Fruit fly (Drosophila melanogaster) whole organism, embryonic: ENCODE data around the gene CG10725.

Source experiments
- ATbp ChIP-seq: fragments of 200-800 bp; sonication (Bioruptor generic); optimal IDR thresholded peaks from 2 replicates; lab custom pipeline; 2017; ENCODE audit warnings: missing biosample characterization, mild to moderate bottlenecking, missing genetic modification characterization, missing genetic modification reagents
- Blimp-1 ChIP-seq: fragments of 200-800 bp; sonication (Bioruptor generic); optimal IDR thresholded peaks from 3 replicates; lab custom pipeline; 2018; ENCODE audit warnings: missing biosample characterization, missing genetic modification characterization, mild to moderate bottlenecking, moderate library complexity, missing genetic modification reagents
- CG11085 ChIP-seq: fragments of 200-800 bp; sonication (Bioruptor generic); IDR thresholded peaks from 2 replicates; pipeline ENCODE4 v1.3.6; 2022; ENCODE audit warnings: missing biosample characterization, missing genetic modification characterization
- CG13287 ChIP-seq: fragments of 200-800 bp; sonication (Bioruptor generic); IDR thresholded peaks from 2 replicates; pipeline ENCODE4 v1.3.6; 2022; ENCODE audit warnings: missing biosample characterization, missing genetic modification characterization; ENCODE audit not compliant: partially characterized antibody
- CG14710 ChIP-seq: fragments of 200-800 bp; sonication (Bioruptor generic); optimal IDR thresholded peaks from 3 replicates; lab custom pipeline; 2019; ENCODE audit warnings: missing biosample characterization, mild to moderate bottlenecking, missing genetic modification characterization, moderate library complexity
- CG15696 ChIP-seq: fragments of 200-800 bp; sonication (Bioruptor generic); optimal IDR thresholded peaks from 2 replicates; lab custom pipeline; 2019; ENCODE audit warnings: missing biosample characterization, mild to moderate bottlenecking, missing genetic modification characterization, moderate library complexity
- CG17361 ChIP-seq: fragments of 200-800 bp; sonication (Bioruptor generic); IDR thresholded peaks from 3 replicates; pipeline ENCODE4 v1.3.6; 2022; ENCODE audit warnings: missing biosample characterization, missing genetic modification characterization
- CG31388 ChIP-seq: fragments of 200-800 bp; sonication (Bioruptor generic); optimal IDR thresholded peaks from 2 replicates; lab custom pipeline; 2016; ENCODE audit warnings: missing biosample characterization, missing genetic modification characterization
- CG3163 ChIP-seq: fragments of 200-800 bp; sonication (Bioruptor generic); optimal IDR thresholded peaks from 3 replicates; lab custom pipeline; 2016; ENCODE audit warnings: missing biosample characterization, missing genetic modification characterization
- CG34224 ChIP-seq: fragments of 200-800 bp; sonication (Bioruptor generic); IDR thresholded peaks from 3 replicates; pipeline ENCODE4 v1.3.6; 2022; ENCODE audit warnings: missing biosample characterization, missing genetic modification characterization; ENCODE audit not compliant: partially characterized antibody
- CG4360 ChIP-seq: fragments of 200-800 bp; sonication (Bioruptor generic); IDR thresholded peaks from 2 replicates; pipeline ENCODE4 v1.3.6; 2022; ENCODE audit warnings: missing biosample characterization, missing genetic modification characterization
- CG4424 ChIP-seq: fragments of 200-800 bp; sonication (Bioruptor generic); optimal IDR thresholded peaks from 3 replicates; lab custom pipeline; 2016; ENCODE audit warnings: missing biosample characterization, missing genetic modification characterization
- CG5245 ChIP-seq: fragments of 200-800 bp; sonication (Bioruptor generic); optimal IDR thresholded peaks from 3 replicates; lab custom pipeline; 2016; ENCODE audit warnings: missing biosample characterization, missing genetic modification characterization
- CG6654 ChIP-seq: fragments of 200-800 bp; sonication (Bioruptor generic); optimal IDR thresholded peaks from 2 replicates; lab custom pipeline; 2017; ENCODE audit warnings: missing biosample characterization, mild to moderate bottlenecking, missing genetic modification characterization
- CG6683 ChIP-seq: fragments of 200-800 bp; sonication (Bioruptor generic); optimal IDR thresholded peaks from 2 replicates; lab custom pipeline; 2017; ENCODE audit warnings: missing biosample characterization, mild to moderate bottlenecking, missing genetic modification characterization, missing genetic modification reagents
- CG6765 ChIP-seq: fragments of 200-800 bp; sonication (Bioruptor generic); optimal IDR thresholded peaks from 3 replicates; lab custom pipeline; 2017; ENCODE audit warnings: missing biosample characterization, mild to moderate bottlenecking, missing genetic modification characterization
- CG7928 ChIP-seq: fragments of 200-800 bp; sonication (Bioruptor generic); optimal IDR thresholded peaks from 2 replicates; lab custom pipeline; 2017; ENCODE audit warnings: missing biosample characterization, mild to moderate bottlenecking, missing genetic modification characterization
- D19A ChIP-seq: fragments of 200-800 bp; optimal IDR thresholded peaks from 3 replicates; lab custom pipeline; 2019; ENCODE audit warnings: missing biosample characterization, mild to moderate bottlenecking, missing genetic modification characterization, moderate library complexity
- Dek ChIP-seq: fragments of 200-800 bp; sonication (Bioruptor generic); optimal IDR thresholded peaks from 3 replicates; lab custom pipeline; 2019; ENCODE audit warnings: missing biosample characterization, mild to moderate bottlenecking, missing genetic modification characterization, moderate library complexity
- H15 ChIP-seq: fragments of 200-800 bp; sonication (Bioruptor generic); IDR thresholded peaks from 3 replicates; pipeline ENCODE4 v1.3.6; 2022; ENCODE audit warnings: missing biosample characterization, missing genetic modification characterization
- HmgZ ChIP-seq: fragments of 200-800 bp; sonication (Bioruptor generic); optimal IDR thresholded peaks from 2 replicates; lab custom pipeline; 2018; ENCODE audit warnings: missing biosample characterization, mild to moderate bottlenecking, missing genetic modification characterization
- Hsf ChIP-seq: fragments of 200-800 bp; sonication (Bioruptor generic); optimal IDR thresholded peaks from 3 replicates; lab custom pipeline; 2016; ENCODE audit warnings: missing biosample characterization, missing genetic modification characterization
- Max ChIP-seq: fragments of 200-800 bp; sonication (Bioruptor generic); optimal IDR thresholded peaks from 2 replicates; lab custom pipeline; 2016; ENCODE audit warnings: missing biosample characterization, mild to moderate bottlenecking, missing genetic modification characterization
- Meics ChIP-seq: fragments of 200-800 bp; sonication (Bioruptor generic); optimal IDR thresholded peaks from 2 replicates; lab custom pipeline; 2017; ENCODE audit warnings: missing biosample characterization, mild to moderate bottlenecking, missing genetic modification characterization
- Rx ChIP-seq: fragments of 200-800 bp; sonication (Bioruptor generic); IDR thresholded peaks from 2 replicates; pipeline ENCODE4 v1.3.6; 2022; ENCODE audit warnings: missing biosample characterization, missing genetic modification characterization
- Taf1 ChIP-seq: fragments of 200-800 bp; sonication (Bioruptor generic); IDR thresholded peaks from 2 replicates; pipeline ENCODE4 v1.3.6; 2022; ENCODE audit warnings: missing biosample characterization, missing genetic modification characterization
- Usf ChIP-seq: fragments of 200-800 bp; sonication (Bioruptor generic); optimal IDR thresholded peaks from 2 replicates; lab custom pipeline; 2017; ENCODE audit warnings: missing genotype, missing biosample characterization, missing genetic modification characterization
- amos ChIP-seq: fragments of 200-800 bp; sonication (Bioruptor generic); IDR thresholded peaks from 2 replicates; pipeline ENCODE4 v1.3.6; 2022; ENCODE audit warnings: missing biosample characterization, missing genetic modification characterization; ENCODE audit not compliant: partially characterized antibody
- bcd ChIP-seq: fragments of 200-800 bp; sonication (Bioruptor generic); optimal IDR thresholded peaks from 2 replicates; lab custom pipeline; 2017; ENCODE audit warnings: missing biosample characterization, mild to moderate bottlenecking, missing genetic modification characterization
- cas ChIP-seq: fragments of 200-800 bp; sonication (Bioruptor generic); IDR thresholded peaks from 2 replicates; pipeline ENCODE4 v1.3.6; 2022; ENCODE audit warnings: missing biosample characterization, missing genetic modification characterization
- chif ChIP-seq, 2 experiments: fragments of 200-800 bp; sonication (Bioruptor generic); optimal IDR thresholded peaks; 3 replicates each; lab custom pipeline; 2016; ENCODE audit warnings: missing biosample characterization in 2 of 2, missing genetic modification characterization in 2 of 2
- chn ChIP-seq: fragments of 200-800 bp; sonication (Bioruptor generic); optimal IDR thresholded peaks from 2 replicates; lab custom pipeline; 2016; ENCODE audit warnings: missing biosample characterization, missing genetic modification characterization
- croc ChIP-seq: fragments of 200-800 bp; sonication (Bioruptor generic); conservative IDR thresholded peaks from 3 replicates; pipeline ENCODE4 v1.3.6; 2022; ENCODE audit warnings: missing biosample characterization, missing genetic modification characterization
- dimm ChIP-seq: fragments of 200-800 bp; sonication (Bioruptor generic); IDR thresholded peaks from 2 replicates; pipeline ENCODE4 v1.3.6; 2022; ENCODE audit warnings: missing biosample characterization, missing genetic modification characterization
- dysf ChIP-seq: fragments of 200-800 bp; sonication (Bioruptor generic); IDR thresholded peaks from 3 replicates; pipeline ENCODE4 v1.3.6; 2022; ENCODE audit warnings: missing biosample characterization, missing genetic modification characterization
- ftz-f1 ChIP-seq: fragments of 200-800 bp; sonication (Bioruptor generic); optimal IDR thresholded peaks from 2 replicates; lab custom pipeline; 2016; ENCODE audit warnings: missing biosample characterization, missing genetic modification characterization
- hkb ChIP-seq, 2 experiments: fragments of 200-800 bp in 1 of 2; fragments of >200 bp in 1 of 2; sonication (Bioruptor generic) in 1 of 2; IDR thresholded peaks in 1 of 2; optimal IDR thresholded peaks in 1 of 2; 2 replicates each; pipeline versions ENCODE4 v1.3.6 to Lab custom; 2017 to 2022; ENCODE audit warnings: missing biosample characterization in 1 of 2, missing genetic modification characterization in 1 of 2
- ken ChIP-seq: fragments of 200-800 bp; sonication (Bioruptor generic); IDR thresholded peaks from 3 replicates; pipeline ENCODE4 v1.3.6; 2022; ENCODE audit warnings: missing biosample characterization, missing genetic modification characterization
- lilli ChIP-seq: fragments of 200-800 bp; sonication (Bioruptor generic); optimal IDR thresholded peaks from 3 replicates; lab custom pipeline; 2016; ENCODE audit warnings: missing biosample characterization, missing genetic modification characterization
- lov ChIP-seq, 2 experiments: fragments of 200-800 bp in 1 of 2; fragments of >200 bp in 1 of 2; sonication (Bioruptor generic) in 1 of 2; IDR thresholded peaks in 1 of 2; optimal IDR thresholded peaks in 1 of 2; 2 replicates in 1 of 2; 3 replicates in 1 of 2; pipeline versions ENCODE4 v1.3.6 to Lab custom; 2017 to 2022; ENCODE audit warnings: missing biosample characterization in 1 of 2, missing genetic modification characterization in 1 of 2
- odd ChIP-seq: fragments of 200-800 bp; sonication (Bioruptor generic); optimal IDR thresholded peaks from 2 replicates; lab custom pipeline; 2017; ENCODE audit warnings: missing biosample characterization, mild to moderate bottlenecking, missing genetic modification characterization
- onecut ChIP-seq: fragments of 200-800 bp; sonication (Bioruptor generic); IDR thresholded peaks from 2 replicates; pipeline ENCODE4 v1.3.6; 2022; ENCODE audit warnings: missing biosample characterization, missing genetic modification characterization
- pros ChIP-seq: fragments of 200-800 bp; sonication (Bioruptor generic); optimal IDR thresholded peaks from 3 replicates; lab custom pipeline; 2019; ENCODE audit warnings: missing biosample characterization, mild to moderate bottlenecking, missing genetic modification characterization, moderate library complexity
- pzg ChIP-seq: fragments of 200-800 bp; sonication (Bioruptor generic); optimal IDR thresholded peaks from 3 replicates; lab custom pipeline; 2018; ENCODE audit warnings: missing biosample characterization, mild to moderate bottlenecking, missing genetic modification characterization, moderate library complexity
- salm ChIP-seq: fragments of 200-800 bp; sonication (Bioruptor generic); optimal IDR thresholded peaks from 2 replicates; lab custom pipeline; 2018; ENCODE audit warnings: missing biosample characterization, mild to moderate bottlenecking, missing genetic modification characterization
- sd ChIP-seq: fragments of 200-800 bp; sonication (Bioruptor generic); optimal IDR thresholded peaks from 3 replicates; lab custom pipeline; 2018; ENCODE audit warnings: missing biosample characterization, mild to moderate bottlenecking, missing genetic modification characterization, moderate library complexity
- vfl ChIP-seq: fragments of 200-800 bp; sonication (Bioruptor generic); optimal IDR thresholded peaks from 2 replicates; lab custom pipeline; 2016; ENCODE audit warnings: missing biosample characterization, missing genetic modification characterization

CG10725 gene

dm6 chr3L:13476566-13477452 is 39.1 kb downstream of the CG10725 start (continued):
- TF ChIP-seq CG11085 = peak; percentile 70
- TF ChIP-seq D19A (tag; lab: Kevin White, UChicago) = peak; percentile 88
- peak; percentile 75 for TF ChIP-seq ken
- TF ChIP-seq Max (GFP tag; lab: Kevin White, UChicago) = peak; percentile 90
- TF ChIP-seq H15 (GFP tag; lab: Robert Waterston, UW) = peak; percentile 78
- peak; percentile 65 for TF ChIP-seq CG6765 (GFP tag; lab: Kevin White, UChicago)
- peak; percentile 69 for TF ChIP-seq CG31388 (GFP tag; lab: Kevin White, UChicago)
- TF ChIP-seq lilli (GFP tag; lab: Kevin White, UChicago) = peak; percentile 88
- TF ChIP-seq cas (GFP tag; lab: Robert Waterston, UW) = no peak
- TF ChIP-seq Hsf (GFP tag; lab: Kevin White, UChicago) = peak; percentile 74
- TF ChIP-seq dimm (GFP tag; lab: Robert Waterston, UW) = peak; percentile 35; the same call in 1 of the 2 replicates
- TF ChIP-seq CG6654 = peak; percentile 83
- peak; percentile 90 for TF ChIP-seq Usf
- peak; percentile 99 for TF ChIP-seq sd (tag; lab: Kevin White, UChicago)
- peak; percentile 10 for TF ChIP-seq pros
- TF ChIP-seq dysf (GFP tag; lab: Robert Waterston, UW) = peak; percentile 94
- TF ChIP-seq Taf1 (GFP tag; lab: Robert Waterston, UW) = peak; percentile 64
- TF ChIP-seq CG7928 (GFP tag; lab: Kevin White, UChicago) = peak; percentile 62
- TF ChIP-seq ATbp (GFP tag; lab: Kevin White, UChicago) = peak; percentile 91
- TF ChIP-seq CG3163 (GFP tag; lab: Kevin White, UChicago) = no peak
- peak; percentile 85 for TF ChIP-seq odd (GFP tag; lab: Kevin White, UChicago)
- peak; percentile 56 to 66 for TF ChIP-seq chif (GFP tag; optimal IDR thresholded peaks at IDR 0.05; lab: Kevin White, UChicago)
- peak; percentile 82 for TF ChIP-seq HmgZ
- TF ChIP-seq Meics (GFP tag; lab: Kevin White, UChicago) = peak; percentile 92
- peak; percentile 69 for TF ChIP-seq chn (GFP tag; lab: Kevin White, UChicago)
- peak; percentile 78 for TF ChIP-seq CG5245 (GFP tag; lab: Kevin White, UChicago)
- peak; percentile 77 for TF ChIP-seq salm (tag; lab: Kevin White, UChicago)
- TF ChIP-seq hkb (optimal IDR thresholded peaks at IDR 0.05; lab: Kevin White, UChicago) = no peak
- peak; percentile 90 for TF ChIP-seq hkb (GFP tag; IDR thresholded peaks at IDR 0.05; lab: Robert Waterston, UW)
- peak; percentile 81 for TF ChIP-seq croc (GFP tag; lab: Robert Waterston, UW)
- TF ChIP-seq vfl = peak; percentile 51
- peak; percentile 86 for TF ChIP-seq CG14710 (tag; lab: Kevin White, UChicago)
- no peak for TF ChIP-seq ftz-f1 (GFP tag; lab: Kevin White, UChicago)
- TF ChIP-seq CG34224 (GFP tag; lab: Robert Waterston, UW) = peak; percentile 72
- peak; percentile 95 for TF ChIP-seq CG17361
- TF ChIP-seq amos (GFP tag; lab: Robert Waterston, UW) = no peak
- TF ChIP-seq Rx (GFP tag; lab: Robert Waterston, UW) = peak; percentile 79
- TF ChIP-seq lov (optimal IDR thresholded peaks at IDR 0.05; lab: Kevin White, UChicago) = no peak
- TF ChIP-seq lov (GFP tag; IDR thresholded peaks at IDR 0.05; lab: Robert Waterston, UW) = peak; percentile 39; the same call in 1 of the 3 replicates
- TF ChIP-seq pzg (GFP tag; lab: Kevin White, UChicago) = no peak
- TF ChIP-seq onecut = peak; percentile 69
- TF ChIP-seq Dek (tag; lab: Kevin White, UChicago) = peak; percentile 89
- TF ChIP-seq Blimp-1 (GFP tag; lab: Kevin White, UChicago) = peak; percentile 91
- TF ChIP-seq CG4360 (GFP tag; lab: Robert Waterston, UW) = no peak; the same call in 1 of the 2 replicates
- peak; percentile 79 for TF ChIP-seq CG6683
- TF ChIP-seq CG4424 (GFP tag; lab: Kevin White, UChicago) = peak; percentile 91
- peak; percentile 63; the same call in 1 of the 2 replicates for TF ChIP-seq CG13287
- peak; percentile 39 for TF ChIP-seq CG15696 (tag; lab: Kevin White, UChicago)
- peak; percentile 94 for TF ChIP-seq bcd
